Fruit fly (Drosophila melanogaster) whole organism, embryonic: ENCODE data around the gene CG33796.

Source experiments
- Ada2b ChIP-seq: fragments of 200-800 bp; sonication (Bioruptor generic); IDR thresholded peaks from 2 replicates; pipeline ENCODE4 v1.3.6; 2022; ENCODE audit warnings: missing biosample characterization, missing genetic modification characterization
- Atf-2 ChIP-seq: fragments of 200-800 bp; sonication (Bioruptor generic); optimal IDR thresholded peaks from 2 replicates; lab custom pipeline; 2016; ENCODE audit warnings: missing biosample characterization, missing genetic modification characterization
- Atf6 ChIP-seq: fragments of 200-800 bp; sonication (Bioruptor generic); IDR thresholded peaks from 2 replicates; pipeline ENCODE4 v1.3.6; 2022; ENCODE audit warnings: missing biosample characterization, missing genetic modification characterization
- Bgb ChIP-seq: fragments of 200-800 bp; sonication (Bioruptor generic); IDR thresholded peaks from 2 replicates; pipeline ENCODE4 v1.3.6; 2022; ENCODE audit warnings: missing biosample characterization, missing genetic modification characterization; ENCODE audit not compliant: partially characterized antibody
- C15 ChIP-seq: fragments of 200-800 bp; sonication (Bioruptor generic); IDR thresholded peaks from 3 replicates; pipeline ENCODE4 v1.3.6; 2022; ENCODE audit warnings: missing biosample characterization, missing genetic modification characterization
- CG10274 ChIP-seq: fragments of 200-800 bp; sonication (Bioruptor generic); optimal IDR thresholded peaks from 3 replicates; lab custom pipeline; 2017; ENCODE audit warnings: missing biosample characterization, mild to moderate bottlenecking, missing genetic modification characterization
- CG11085 ChIP-seq: fragments of 200-800 bp; sonication (Bioruptor generic); IDR thresholded peaks from 2 replicates; pipeline ENCODE4 v1.3.6; 2022; ENCODE audit warnings: missing biosample characterization, missing genetic modification characterization
- CG12104 ChIP-seq: fragments of 200-800 bp; sonication (Bioruptor generic); optimal IDR thresholded peaks from 3 replicates; lab custom pipeline; 2016; ENCODE audit warnings: missing biosample characterization, missing genetic modification characterization
- CG12942 ChIP-seq: fragments of 200-800 bp; sonication (Bioruptor generic); optimal IDR thresholded peaks from 3 replicates; lab custom pipeline; 2016; ENCODE audit warnings: missing biosample characterization, missing genetic modification characterization
- CG17912 ChIP-seq: fragments of 200-800 bp; sonication (Bioruptor generic); optimal IDR thresholded peaks from 2 replicates; lab custom pipeline; 2018; ENCODE audit warnings: missing biosample characterization, mild to moderate bottlenecking, missing genetic modification characterization
- CG18764 ChIP-seq: fragments of 200-800 bp; sonication (Bioruptor generic); optimal IDR thresholded peaks from 3 replicates; lab custom pipeline; 2016; ENCODE audit warnings: missing biosample characterization, missing genetic modification characterization
- CG2875 ChIP-seq: fragments of 200-800 bp; sonication (Bioruptor generic); optimal IDR thresholded peaks from 2 replicates; lab custom pipeline; 2017; ENCODE audit warnings: missing biosample characterization, mild to moderate bottlenecking, missing genetic modification characterization, missing genetic modification reagents
- CG2889 ChIP-seq: fragments of 200-800 bp; sonication (Bioruptor generic); IDR thresholded peaks from 3 replicates; pipeline ENCODE4 v1.3.6; 2022; ENCODE audit warnings: missing biosample characterization, missing genetic modification characterization
- CG30403 ChIP-seq: fragments of 200-800 bp; sonication (Bioruptor generic); optimal IDR thresholded peaks from 3 replicates; lab custom pipeline; 2016; ENCODE audit warnings: missing biosample characterization, missing genetic modification characterization
- CG31388 ChIP-seq: fragments of 200-800 bp; sonication (Bioruptor generic); optimal IDR thresholded peaks from 2 replicates; lab custom pipeline; 2016; ENCODE audit warnings: missing biosample characterization, missing genetic modification characterization
- CG32772 ChIP-seq: fragments of 200-800 bp; sonication (Bioruptor generic); IDR thresholded peaks from 2 replicates; pipeline ENCODE4 v1.3.6; 2022; ENCODE audit warnings: missing biosample characterization, missing genetic modification characterization
- CG4820 ChIP-seq: fragments of 200-800 bp; sonication (Bioruptor generic); optimal IDR thresholded peaks from 3 replicates; lab custom pipeline; 2016; ENCODE audit warnings: missing biosample characterization, missing genetic modification characterization
- CG4854 ChIP-seq: fragments of 200-800 bp; sonication (Bioruptor generic); optimal IDR thresholded peaks from 2 replicates; lab custom pipeline; 2016; ENCODE audit warnings: missing biosample characterization, missing genetic modification characterization, inconsistent platforms
- CG6272 ChIP-seq: fragments of 200-800 bp; sonication (Bioruptor generic); IDR thresholded peaks from 2 replicates; pipeline ENCODE4 v1.3.6; 2022; ENCODE audit warnings: missing biosample characterization, missing genetic modification characterization
- CG6791 ChIP-seq: fragments of 200-800 bp; sonication (Bioruptor generic); IDR thresholded peaks from 3 replicates; pipeline ENCODE4 v1.3.6; 2022; ENCODE audit warnings: missing biosample characterization, missing genetic modification characterization; ENCODE audit not compliant: partially characterized antibody
- CG6813 ChIP-seq: fragments of 200-800 bp; sonication (Bioruptor generic); optimal IDR thresholded peaks from 2 replicates; lab custom pipeline; 2017; ENCODE audit warnings: missing biosample characterization, missing genetic modification characterization, mild to moderate bottlenecking, moderate library complexity, missing genetic modification reagents
- CG7556 ChIP-seq: fragments of 200-800 bp; sonication (Bioruptor generic); optimal IDR thresholded peaks from 2 replicates; lab custom pipeline; 2017; ENCODE audit warnings: missing biosample characterization, mild to moderate bottlenecking, missing genetic modification characterization
- CG9817 ChIP-seq: fragments of 200-800 bp; sonication (Bioruptor generic); optimal IDR thresholded peaks from 2 replicates; lab custom pipeline; 2018; ENCODE audit warnings: missing biosample characterization, mild to moderate bottlenecking, missing genetic modification characterization, moderate library complexity
- Camta ChIP-seq: fragments of 200-800 bp; sonication (Bioruptor generic); optimal IDR thresholded peaks from 2 replicates; lab custom pipeline; 2016; ENCODE audit warnings: missing biosample characterization, missing genetic modification characterization
- Dad ChIP-seq: fragments of 200-800 bp; sonication (Bioruptor generic); optimal IDR thresholded peaks from 3 replicates; lab custom pipeline; 2016; ENCODE audit warnings: missing biosample characterization, missing genetic modification characterization
- Eip74EF ChIP-seq, 2 experiments: fragments of 200-800 bp in 1 of 2; fragments of >200 bp in 1 of 2; sonication (Bioruptor generic) in 1 of 2; optimal IDR thresholded peaks; 2 replicates each; lab custom pipeline; 2017 to 2019; ENCODE audit warnings: missing biosample characterization in 2 of 2, missing genetic modification characterization in 2 of 2, mild to moderate bottlenecking in 1 of 2, moderate library complexity in 1 of 2
- H2.0 ChIP-seq: fragments of 200-800 bp; sonication (Bioruptor generic); IDR thresholded peaks from 2 replicates; pipeline ENCODE4 v1.3.6; 2022; ENCODE audit warnings: missing biosample characterization, missing genetic modification characterization
- Kr ChIP-seq: fragments of 200-800 bp; sonication (Bioruptor generic); optimal IDR thresholded peaks from 2 replicates; lab custom pipeline; 2017; ENCODE audit warnings: missing biosample characterization, mild to moderate bottlenecking, missing genetic modification characterization
- Mad ChIP-seq: fragments of 200-800 bp; sonication (Bioruptor generic); optimal IDR thresholded peaks from 2 replicates; lab custom pipeline; 2016; ENCODE audit warnings: missing biosample characterization, missing genetic modification characterization
- Nf-YB ChIP-seq: fragments of 200-800 bp; sonication (Bioruptor generic); optimal IDR thresholded peaks from 3 replicates; lab custom pipeline; 2019; ENCODE audit warnings: missing biosample characterization, mild to moderate bottlenecking, missing genetic modification characterization, moderate library complexity
- PHDP ChIP-seq: fragments of 200-800 bp; sonication (Bioruptor generic); optimal IDR thresholded peaks from 3 replicates; lab custom pipeline; 2018; ENCODE audit warnings: missing biosample characterization, mild to moderate bottlenecking, missing genetic modification characterization, moderate library complexity
- Sox102F ChIP-seq: fragments of 200-800 bp; sonication (Bioruptor generic); optimal IDR thresholded peaks from 2 replicates; lab custom pipeline; 2018; ENCODE audit warnings: missing biosample characterization, mild to moderate bottlenecking, missing genetic modification characterization, moderate library complexity
- Sry-β ChIP-seq: fragments of 200-800 bp; sonication (Bioruptor generic); optimal IDR thresholded peaks from 2 replicates; lab custom pipeline; 2018; ENCODE audit warnings: missing biosample characterization, mild to moderate bottlenecking, missing genetic modification characterization, moderate library complexity
- ab ChIP-seq: fragments of 200-800 bp; sonication (Bioruptor generic); optimal IDR thresholded peaks from 2 replicates; lab custom pipeline; 2016; ENCODE audit warnings: missing biosample characterization, missing genetic modification characterization
- al ChIP-seq: fragments of 200-800 bp; sonication (Bioruptor generic); IDR thresholded peaks from 2 replicates; pipeline ENCODE4 v1.3.6; 2022; ENCODE audit warnings: missing biosample characterization, missing genetic modification characterization
- ara ChIP-seq: fragments of 200-800 bp; sonication (Bioruptor generic); IDR thresholded peaks from 2 replicates; pipeline ENCODE4 v1.3.6; 2022; ENCODE audit warnings: missing biosample characterization, missing genetic modification characterization
- bbx ChIP-seq: fragments of 200-800 bp; sonication (Bioruptor generic); IDR thresholded peaks from 2 replicates; pipeline ENCODE4 v1.3.6; 2022; ENCODE audit warnings: missing biosample characterization, missing genetic modification characterization; ENCODE audit not compliant: partially characterized antibody
- cad ChIP-seq: fragments of >200 bp; optimal IDR thresholded peaks from 2 replicates; lab custom pipeline; 2017; ENCODE audit warnings: missing biosample characterization, missing genetic modification characterization
- cato ChIP-seq: fragments of 200-800 bp; sonication (Bioruptor generic); optimal IDR thresholded peaks from 2 replicates; lab custom pipeline; 2016; ENCODE audit warnings: missing biosample characterization, missing genetic modification characterization, borderline replicate concordance
- disco-r ChIP-seq: fragments of 200-800 bp; sonication (Bioruptor generic); optimal IDR thresholded peaks from 2 replicates; lab custom pipeline; 2016; ENCODE audit warnings: missing biosample characterization, missing genetic modification characterization
- gce ChIP-seq: fragments of 200-800 bp; sonication (Bioruptor generic); IDR thresholded peaks from 3 replicates; pipeline ENCODE4 v1.3.6; 2022; ENCODE audit warnings: missing biosample characterization, missing genetic modification characterization
- hkb ChIP-seq, 2 experiments: fragments of 200-800 bp in 1 of 2; fragments of >200 bp in 1 of 2; sonication (Bioruptor generic) in 1 of 2; IDR thresholded peaks in 1 of 2; optimal IDR thresholded peaks in 1 of 2; 2 replicates each; pipeline versions ENCODE4 v1.3.6 to Lab custom; 2017 to 2022; ENCODE audit warnings: missing biosample characterization in 1 of 2, missing genetic modification characterization in 1 of 2
- knrl ChIP-seq: fragments of 200-800 bp; sonication (Bioruptor generic); IDR thresholded peaks from 3 replicates; pipeline ENCODE4 v1.3.6; 2022; ENCODE audit warnings: missing biosample characterization, missing genetic modification characterization; ENCODE audit not compliant: partially characterized antibody
- otp ChIP-seq: fragments of 200-800 bp; sonication (Bioruptor generic); IDR thresholded peaks from 3 replicates; pipeline ENCODE4, ENCODE4 v1.3.6; 2022; ENCODE audit warnings: missing biosample characterization, missing genetic modification characterization
- pan ChIP-seq, 4 experiments: fragments of >200 bp in 3 of 4; fragments of 200-800 bp in 1 of 4; sonication (Bioruptor generic) in 1 of 4; optimal IDR thresholded peaks in 3 of 4; IDR thresholded peaks in 1 of 4; 2 replicates each; pipeline versions ENCODE4 v1.3.6 to Lab custom; 2017 to 2022; ENCODE audit warnings: missing biosample characterization in 2 of 4, missing genetic modification characterization in 2 of 4, mixed read lengths in 1 of 4
- pros ChIP-seq: fragments of 200-800 bp; sonication (Bioruptor generic); optimal IDR thresholded peaks from 3 replicates; lab custom pipeline; 2019; ENCODE audit warnings: missing biosample characterization, mild to moderate bottlenecking, missing genetic modification characterization, moderate library complexity
- sug ChIP-seq: fragments of 200-800 bp; optimal IDR thresholded peaks from 2 replicates; lab custom pipeline; 2019; ENCODE audit warnings: missing biosample characterization, mild to moderate bottlenecking, missing genetic modification characterization, moderate library complexity

The CG33796 gene

DNA sequence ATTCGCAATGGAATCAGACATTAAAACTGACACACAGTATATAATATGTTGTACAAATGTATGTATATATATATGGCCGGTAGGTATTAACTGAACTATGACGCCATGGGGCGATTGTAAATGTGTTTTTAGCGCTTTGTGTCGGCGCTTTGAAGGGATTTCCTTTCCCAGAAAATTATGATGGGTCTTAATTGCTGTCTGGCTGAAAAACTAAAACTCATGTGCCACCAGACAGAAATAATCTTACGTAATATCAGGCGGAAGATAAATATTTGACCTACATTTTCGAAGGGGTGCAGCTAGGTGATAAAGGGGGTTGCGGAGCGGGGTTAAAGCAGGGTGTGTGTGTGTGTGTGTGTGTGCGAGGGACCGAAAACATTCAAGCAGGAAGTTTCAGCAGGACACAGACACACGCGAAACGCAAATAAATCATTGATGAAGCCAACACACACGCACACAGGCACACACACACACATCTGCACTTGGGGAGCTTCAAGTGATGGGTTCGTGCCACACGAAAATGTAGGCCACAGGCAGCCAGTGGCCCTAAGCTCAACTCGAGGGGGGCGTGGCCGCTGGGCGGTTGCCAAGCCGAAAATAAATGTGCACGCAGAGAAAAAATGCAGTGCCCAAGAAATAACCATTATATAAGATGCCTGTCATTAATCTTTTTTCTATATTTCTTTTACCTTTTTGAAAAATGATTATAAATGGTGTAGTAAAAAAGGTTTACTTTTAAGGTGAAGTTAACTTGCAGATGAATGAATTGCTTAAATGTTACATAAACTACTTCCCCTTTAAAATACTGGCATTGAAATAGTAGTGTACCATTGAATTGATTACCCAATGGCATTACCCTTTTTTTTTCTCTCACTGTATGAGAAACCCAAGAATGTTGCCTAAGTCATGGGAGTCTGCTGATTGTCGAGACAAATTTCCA is 12.4 kb downstream of the CG33796 start (continued):
- no peak for TF ChIP-seq otp (GFP tag; lab: Robert Waterston, UW)
- TF ChIP-seq Camta (GFP tag; lab: Kevin White, UChicago): peak; percentile 49
- no peak for TF ChIP-seq CG2875 (GFP tag; lab: Kevin White, UChicago)
- 0 out of 2 replicates have a peak, but pooled peaks have one; percentile 15 for TF ChIP-seq Ada2b (GFP tag; lab: Robert Waterston, UW)
- peak in 1 of 2 experiments; percentile 28 for TF ChIP-seq Eip74EF (GFP tag; optimal IDR thresholded peaks at IDR 0.05; lab: Kevin White, UChicago)
- TF ChIP-seq CG31388 (GFP tag; lab: Kevin White, UChicago): no peak
- TF ChIP-seq Dad (GFP tag; lab: Kevin White, UChicago): no peak
- peak; percentile 55 for TF ChIP-seq PHDP (tag; lab: Kevin White, UChicago)
- no peak for TF ChIP-seq ab (GFP tag; lab: Kevin White, UChicago)
- no peak; the same call in 2 of the 3 replicates for TF ChIP-seq gce (GFP tag; lab: Robert Waterston, UW)
- TF ChIP-seq knrl (GFP tag; lab: Robert Waterston, UW): no peak
- no peak for TF ChIP-seq CG6272 (GFP tag; lab: Robert Waterston, UW)
- no peak for TF ChIP-seq pan (optimal IDR thresholded peaks at IDR 0.05; lab: Kevin White, UChicago)
- peak in 1 of 2 experiments; percentile 51 for TF ChIP-seq pan (GFP tag; optimal IDR thresholded peaks at IDR 0.05 in 1 of 2, IDR thresholded peaks at IDR 0.05 in 1 of 2)
- peak; percentile 31 for TF ChIP-seq CG18764
- no peak for TF ChIP-seq C15 (GFP tag; lab: Robert Waterston, UW)
- TF ChIP-seq CG30403 (GFP tag; lab: Kevin White, UChicago): peak; percentile 71
- TF ChIP-seq CG11085 (GFP tag; lab: Robert Waterston, UW): no peak
- TF ChIP-seq cato: peak; percentile 35
- no peak for TF ChIP-seq CG2889 (GFP tag; lab: Robert Waterston, UW)
- TF ChIP-seq Bgb (GFP tag; lab: Robert Waterston, UW): no peak
- TF ChIP-seq Sox102F (GFP tag; lab: Kevin White, UChicago): peak; percentile 67
- no peak for TF ChIP-seq sug
- TF ChIP-seq CG4854: peak; percentile 34
- TF ChIP-seq CG4820 (GFP tag; lab: Kevin White, UChicago): peak; percentile 59
- no peak for TF ChIP-seq CG6791 (GFP tag; lab: Robert Waterston, UW)
- peak; percentile 38 for TF ChIP-seq CG9817 (tag; lab: Kevin White, UChicago)
- no peak for TF ChIP-seq H2.0 (GFP tag; lab: Robert Waterston, UW)
- no peak for TF ChIP-seq bbx (GFP tag; lab: Robert Waterston, UW)
- TF ChIP-seq Atf6 (GFP tag; lab: Robert Waterston, UW): no peak
- no peak for TF ChIP-seq cad (GFP tag; lab: Kevin White, UChicago)
- no peak for TF ChIP-seq CG17912 (GFP tag; lab: Kevin White, UChicago)
- TF ChIP-seq CG6813: peak; percentile 29
- TF ChIP-seq CG12942 (GFP tag; lab: Kevin White, UChicago): peak; percentile 23
- TF ChIP-seq hkb (optimal IDR thresholded peaks at IDR 0.05; lab: Kevin White, UChicago): no peak
- 0 out of 2 replicates have a peak, but pooled peaks have one; percentile 35 for TF ChIP-seq hkb (GFP tag; IDR thresholded peaks at IDR 0.05; lab: Robert Waterston, UW)
- TF ChIP-seq CG7556 (GFP tag; lab: Kevin White, UChicago): peak; percentile 80
- TF ChIP-seq disco-r (GFP tag; lab: Kevin White, UChicago): peak; percentile 43
- no peak for TF ChIP-seq al
- TF ChIP-seq CG32772 (GFP tag; lab: Robert Waterston, UW): no peak
- TF ChIP-seq pros (GFP tag; lab: Kevin White, UChicago): no peak
- peak; percentile 36 for TF ChIP-seq Atf-2 (GFP tag; lab: Kevin White, UChicago)
- no peak for TF ChIP-seq Nf-YB (GFP tag; lab: Kevin White, UChicago)
- TF ChIP-seq Mad (GFP tag; lab: Kevin White, UChicago): peak; percentile 15
- TF ChIP-seq CG12104 (GFP tag; lab: Kevin White, UChicago): no peak
- no peak for TF ChIP-seq CG10274 (GFP tag; lab: Kevin White, UChicago)
- no peak for TF ChIP-seq Sry-β (GFP tag; lab: Kevin White, UChicago)
- no peak for TF ChIP-seq Kr (GFP tag; lab: Kevin White, UChicago)
- TF ChIP-seq ara (GFP tag; lab: Robert Waterston, UW): no peak
